Fruit fly (Drosophila melanogaster): ENCODE data around the gene Jasper.
A peak's percentile ranks its signal among the peaks of the same experiment; 100 is the strongest.

Gene Jasper

dm6 chr3R:30043139-30043744 is 9.1 kb upstream of the Jasper start, which contains the start of gene Sry-delta (continued):
- TF ChIP-seq Hmr (GFP tag; optimal IDR thresholded peaks at IDR 0.05) (peak; percentile 85), fru (optimal IDR thresholded peaks at IDR 0.05) (no peak), bsh (GFP tag; optimal IDR thresholded peaks at IDR 0.05) (peak in 1 of 2 experiments; percentile 58), CG4328 (GFP tag; optimal IDR thresholded peaks at IDR 0.05) (peak; percentile 57), CG15696 (tag; optimal IDR thresholded peaks at IDR 0.05) (peak; percentile 60), unpg (GFP tag; optimal IDR thresholded peaks at IDR 0.05) (peak; percentile 68), kay (GFP tag; optimal IDR thresholded peaks at IDR 0.05) (peak; percentile 61), otp (GFP tag; IDR thresholded peaks at IDR 0.05) (peak; percentile 80), CG3407 (GFP tag; optimal IDR thresholded peaks at IDR 0.05) (no peak), Hey (tag; optimal IDR thresholded peaks at IDR 0.05) (no peak), bcd (GFP tag; optimal IDR thresholded peaks at IDR 0.05) (no peak)

dm6 chr3R:30046029-30047001 is 6.0 kb upstream of the Jasper start, which contains the start of the genes RpL32 and CG7943:
Gene RpL32 (minus strand): TSS chr3R:30046161.
Gene CG7943 (plus strand): TSS chr3R:30046470.
- peak; percentile 91 for TF ChIP-seq CG15011 (GFP tag; optimal IDR thresholded peaks at IDR 0.05)
- peak; percentile 96 for TF ChIP-seq tin (GFP tag; optimal IDR thresholded peaks at IDR 0.05)
- peak; percentile 95 for TF ChIP-seq CG6765 (GFP tag; optimal IDR thresholded peaks at IDR 0.05)
- peak; percentile 78 for TF ChIP-seq Ravus (GFP tag; IDR thresholded peaks at IDR 0.05)
- TF ChIP-seq Abd-B (GFP tag; optimal IDR thresholded peaks at IDR 0.05), result peak; percentile 83
- TF ChIP-seq maf-S (GFP tag; optimal IDR thresholded peaks at IDR 0.05), result peak; percentile 92
- peak; percentile 84 for TF ChIP-seq CG6654 (GFP tag; optimal IDR thresholded peaks at IDR 0.05)
- TF ChIP-seq Chrac-16 (GFP tag; optimal IDR thresholded peaks at IDR 0.05), result peak; percentile 81
- peak; percentile 54 for TF ChIP-seq ac (GFP tag; optimal IDR thresholded peaks at IDR 0.05)
- TF ChIP-seq unc-4 (GFP tag; IDR thresholded peaks at IDR 0.05; ENCODE audit: partially characterized antibody), result peak; percentile 99
- TF ChIP-seq vfl (GFP tag; optimal IDR thresholded peaks at IDR 0.05), result peak; percentile 94
- TF ChIP-seq stwl (tag; optimal IDR thresholded peaks at IDR 0.05), result peak; percentile 79
- TF ChIP-seq CG9437 (GFP tag; optimal IDR thresholded peaks at IDR 0.05), result peak; percentile 76
- peak; percentile 96 for TF ChIP-seq YL-1 (GFP tag; optimal IDR thresholded peaks at IDR 0.05)
- TF ChIP-seq Lpt (GFP tag; optimal IDR thresholded peaks at IDR 0.05), result no peak
- peak; percentile 76 for TF ChIP-seq gsb-n (tag; optimal IDR thresholded peaks at IDR 0.05)
- TF ChIP-seq CG12155 (GFP tag; optimal IDR thresholded peaks at IDR 0.05), result peak; percentile 78
- peak; percentile 92 for TF ChIP-seq Fer2 (tag; optimal IDR thresholded peaks at IDR 0.05)
- peak; percentile 95 for TF ChIP-seq al (GFP tag; IDR thresholded peaks at IDR 0.05)
- peak; percentile 67 for TF ChIP-seq CTCF (GFP tag; optimal IDR thresholded peaks at IDR 0.05)
- TF ChIP-seq oc (tag; optimal IDR thresholded peaks at IDR 0.05), result peak; percentile 81
- peak; percentile 88 for TF ChIP-seq fd96Cb (tag; optimal IDR thresholded peaks at IDR 0.05)
- TF ChIP-seq CG31388 (GFP tag; optimal IDR thresholded peaks at IDR 0.05), result peak; percentile 66
- TF ChIP-seq Sox100B (GFP tag; optimal IDR thresholded peaks at IDR 0.05), result peak; percentile 92
- TF ChIP-seq CG5953 (GFP tag; IDR thresholded peaks at IDR 0.05), result peak; percentile 92
- TF ChIP-seq sd (tag; optimal IDR thresholded peaks at IDR 0.05), result peak; percentile 74
- peak; percentile 96 for TF ChIP-seq eyg (GFP tag; optimal IDR thresholded peaks at IDR 0.05)
- TF ChIP-seq ranshi (GFP tag; IDR thresholded peaks at IDR 0.05), result peak; percentile 97
- peak; percentile 94 for TF ChIP-seq Oaz (GFP tag; IDR thresholded peaks at IDR 0.05)
- peak; percentile 89 for TF ChIP-seq Mad (GFP tag; optimal IDR thresholded peaks at IDR 0.05)
- peak; percentile 93 for TF ChIP-seq CG11085 (GFP tag; IDR thresholded peaks at IDR 0.05)
- peak; percentile 77 for TF ChIP-seq CG12219 (GFP tag; optimal IDR thresholded peaks at IDR 0.05)
- peak; percentile 93 for TF ChIP-seq CG6813 (GFP tag; optimal IDR thresholded peaks at IDR 0.05)
- TF ChIP-seq tup (GFP tag; optimal IDR thresholded peaks at IDR 0.05), result peak; percentile 95
- TF ChIP-seq Pdp1 (GFP tag; optimal IDR thresholded peaks at IDR 0.05), result peak; percentile 98 to 99
- no peak for TF ChIP-seq cg (GFP tag; optimal IDR thresholded peaks at IDR 0.05)
